Worm (Caenorhabditis elegans) whole organism, L3 larva: ENCODE data around the gene R05G6.10.

Experiments used
- aly-2 ChIP-seq: fragments of 150-350 bp; optimal IDR thresholded peaks from 2 replicates; lab custom pipeline; 2014; ENCODE audit warnings: missing biosample characterization, missing genetic modification characterization
- nhr-11 ChIP-seq: fragments of 150-350 bp; optimal IDR thresholded peaks from 2 replicates; lab custom pipeline; 2014; ENCODE audit warnings: missing biosample characterization, missing genetic modification characterization
- nhr-12 ChIP-seq: fragments of 150-350 bp; optimal IDR thresholded peaks from 2 replicates; lab custom pipeline; 2014; ENCODE audit warnings: missing biosample characterization, missing genetic modification characterization
- nhr-28 ChIP-seq: fragments of 150-350 bp; optimal IDR thresholded peaks from 2 replicates; lab custom pipeline; 2014; ENCODE audit warnings: missing biosample characterization, missing genetic modification characterization
- pha-4 ChIP-seq: fragments of 150-350 bp; optimal IDR thresholded peaks from 2 replicates; lab custom pipeline; 2014; ENCODE audit warnings: missing biosample characterization, missing genetic modification reagents, missing genetic modification characterization
- pqm-1 ChIP-seq: fragments of 150-350 bp; optimal IDR thresholded peaks from 2 replicates; lab custom pipeline; 2017; ENCODE audit warnings: missing biosample characterization, missing genetic modification characterization, inconsistent platforms
- snpc-4 ChIP-seq: fragments of 150-350 bp; optimal IDR thresholded peaks from 2 replicates; lab custom pipeline; 2014; ENCODE audit warnings: missing biosample characterization, missing genetic modification characterization
- unc-39 ChIP-seq: sonication (generic microtip); optimal IDR thresholded peaks from 4 replicates; lab custom pipeline; 2017; ENCODE audit warnings: missing biosample characterization, missing genetic modification characterization
- unc-62 ChIP-seq: fragments of 150-350 bp; sonication (generic microtip); optimal IDR thresholded peaks from 4 replicates; lab custom pipeline; 2014; ENCODE audit warnings: missing biosample characterization, missing genetic modification reagents, missing genetic modification characterization
- zag-1 ChIP-seq: fragments of 150-350 bp; optimal IDR thresholded peaks from 2 replicates; lab custom pipeline; 2014; ENCODE audit warnings: missing biosample characterization, missing genetic modification characterization

- TF ChIP-seq unc-39 (tag; lab: Kevin White, UChicago) = no peak
- TF ChIP-seq aly-2 = no peak
- no peak for TF ChIP-seq nhr-28 (tag; lab: Kevin White, UChicago)
- TF ChIP-seq pha-4 (tag; lab: Kevin White, UChicago) = no peak
- TF ChIP-seq nhr-12 (tag; lab: Kevin White, UChicago) = no peak
- no peak for TF ChIP-seq unc-62 (GFP tag; lab: Kevin White, UChicago)
- TF ChIP-seq pqm-1 = no peak
- no peak for TF ChIP-seq zag-1 (tag; lab: Kevin White, UChicago)
- no peak for TF ChIP-seq snpc-4
- no peak for TF ChIP-seq nhr-11 (tag; lab: Kevin White, UChicago)
These were observed 46.3 kb upstream of the R05G6.10 start, which contains the start of gene cla-1 for ce11 chrIV:7588631-7589030.
